Worm (Caenorhabditis elegans): ENCODE results near the gene C16C8.21.

DNA sequence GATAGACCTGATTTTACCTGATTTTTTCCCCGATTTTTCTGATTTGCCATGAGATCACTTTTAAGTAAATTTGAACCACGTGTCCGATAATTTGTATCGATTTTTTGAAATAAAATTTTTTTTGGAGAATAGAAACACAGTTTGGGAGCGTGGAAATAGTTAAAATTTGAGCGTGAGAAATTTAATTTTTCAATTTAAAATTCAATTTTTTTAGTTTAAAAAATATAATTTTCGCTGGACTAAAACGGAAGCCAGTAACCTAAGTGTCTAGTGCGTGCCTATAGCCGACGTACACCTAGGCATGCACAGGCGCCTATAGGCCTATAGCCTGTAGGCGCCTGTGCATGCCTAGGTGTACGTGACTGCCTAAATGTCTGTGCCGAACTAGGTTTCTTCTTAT, 48.8 kb upstream of the C16C8.21 start, which contains the start of gene nep-9:
- TF ChIP-seq Y56A3A.18 (GFP tag; IDR thresholded peaks at IDR 0.05) = no peak
- no peak for TF ChIP-seq snpc-4 (GFP tag; optimal IDR thresholded peaks at IDR 0.05)
- no peak for TF ChIP-seq snpc-4 (tag; optimal IDR thresholded peaks at IDR 0.05)
- TF ChIP-seq ama-1 (optimal IDR thresholded peaks at IDR 0.05) = no peak
- TF ChIP-seq ama-1 (GFP tag; optimal IDR thresholded peaks at IDR 0.05) = no peak
- no peak for TF ChIP-seq ceh-79 (tag; optimal IDR thresholded peaks at IDR 0.05)
- no peak for TF ChIP-seq F22D6.2 (tag; optimal IDR thresholded peaks at IDR 0.05)
- TF ChIP-seq dpff-1 (tag; optimal IDR thresholded peaks at IDR 0.05) = no peak
- no peak for TF ChIP-seq sptf-2 (GFP tag; optimal IDR thresholded peaks at IDR 0.05)
- no peak for TF ChIP-seq unc-62 (GFP tag; optimal IDR thresholded peaks at IDR 0.05)
